Worm (Caenorhabditis elegans) whole organism, L4/young adult: ENCODE measurements around the gene T13F3.8.

Experiments used
- W03F9.2 ChIP-seq: fragments of 150-350 bp; optimal IDR thresholded peaks from 2 replicates; lab custom pipeline; 2014; ENCODE audit warnings: missing biosample characterization, missing genetic modification characterization
- dao-5 ChIP-seq: sonication (generic microtip); optimal IDR thresholded peaks from 2 replicates; lab custom pipeline; 2016; ENCODE audit warnings: missing genotype, missing genetic modification characterization, moderate library complexity, missing compliant biosample characterization

DNA sequence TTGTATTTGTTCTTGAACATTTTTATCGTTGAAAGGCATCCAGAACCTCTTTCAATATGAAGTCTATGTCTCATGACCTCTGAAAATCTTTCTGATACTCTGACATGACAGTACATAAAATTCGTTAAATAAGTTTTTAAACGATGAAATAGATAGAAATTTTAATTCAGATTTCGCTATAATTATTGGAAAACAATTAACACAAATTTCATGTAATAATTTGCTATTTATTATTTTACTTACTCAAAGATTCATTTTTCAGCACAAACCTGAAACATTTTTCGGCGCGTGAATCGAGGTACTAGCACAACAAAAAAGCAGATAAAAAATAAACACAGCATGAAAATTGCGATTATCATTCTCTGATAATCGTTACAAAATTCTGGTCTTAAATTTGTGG is 3.1 kb upstream of the T13F3.8 start, which contains the start of gene T13F3.4:
- TF ChIP-seq W03F9.2 (tag; lab: Kevin White, UChicago) (no peak), dao-5 (no peak)
